Fruit fly (Drosophila melanogaster) whole organism, prepupa: ENCODE data around the gene Task6.

Source experiments
- CG11294 ChIP-seq: fragments of 200-800 bp; sonication (Bioruptor generic); IDR thresholded peaks from 2 replicates; pipeline ENCODE4 v1.3.6; 2022; ENCODE audit warnings: missing biosample characterization, missing genetic modification characterization
- CG11762 ChIP-seq: fragments of 200-800 bp; sonication (Bioruptor generic); optimal IDR thresholded peaks from 3 replicates; lab custom pipeline; 2016; ENCODE audit warnings: missing biosample characterization, missing genetic modification characterization; ENCODE audit not compliant: insufficient read depth
- CG11902 ChIP-seq: fragments of 200-800 bp; sonication (Bioruptor generic); optimal IDR thresholded peaks from 3 replicates; lab custom pipeline; 2016; ENCODE audit warnings: missing biosample characterization, missing genetic modification characterization
- CG1621 ChIP-seq: fragments of 200-800 bp; sonication (Bioruptor generic); optimal IDR thresholded peaks from 3 replicates; lab custom pipeline; 2018; ENCODE audit warnings: missing biosample characterization, mild to moderate bottlenecking, missing genetic modification characterization
- CG16779 ChIP-seq: fragments of 200-800 bp; sonication (Bioruptor generic); optimal IDR thresholded peaks from 3 replicates; lab custom pipeline; 2017; ENCODE audit warnings: missing biosample characterization, mild to moderate bottlenecking, missing genetic modification characterization
- CG3032 ChIP-seq: fragments of 200-800 bp; optimal IDR thresholded peaks from 2 replicates; lab custom pipeline; 2019; ENCODE audit warnings: missing biosample characterization, mild to moderate bottlenecking, missing genetic modification characterization, moderate library complexity
- CG31627 ChIP-seq: fragments of 200-800 bp; sonication (Bioruptor generic); optimal IDR thresholded peaks from 3 replicates; lab custom pipeline; 2016; ENCODE audit warnings: missing biosample characterization, missing genetic modification characterization
- CG32006 ChIP-seq: fragments of 200-800 bp; sonication (Bioruptor generic); optimal IDR thresholded peaks from 3 replicates; lab custom pipeline; 2017; ENCODE audit warnings: missing biosample characterization, mild to moderate bottlenecking, missing genetic modification characterization
- CG34406 ChIP-seq: fragments of 200-800 bp; sonication (Bioruptor generic); optimal IDR thresholded peaks from 3 replicates; lab custom pipeline; 2016; ENCODE audit warnings: missing biosample characterization, missing genetic modification characterization
- CG3919 ChIP-seq: fragments of 200-800 bp; sonication (Bioruptor generic); optimal IDR thresholded peaks from 3 replicates; lab custom pipeline; 2016; ENCODE audit warnings: missing biosample characterization, missing genetic modification characterization
- CG6163 ChIP-seq: fragments of 200-800 bp; sonication (Bioruptor generic); IDR thresholded peaks from 3 replicates; pipeline ENCODE4 v1.3.6; 2022; ENCODE audit warnings: missing biosample characterization, missing genetic modification characterization
- CG6276 ChIP-seq: fragments of 200-800 bp; sonication (Bioruptor generic); optimal IDR thresholded peaks from 2 replicates; lab custom pipeline; 2017; ENCODE audit warnings: missing biosample characterization, mild to moderate bottlenecking, missing genetic modification characterization
- CG6792 ChIP-seq: fragments of 200-800 bp; sonication (Bioruptor generic); optimal IDR thresholded peaks from 3 replicates; lab custom pipeline; 2016; ENCODE audit warnings: missing biosample characterization, missing genetic modification characterization
- CG6854 ChIP-seq: fragments of 200-800 bp; sonication (Bioruptor generic); optimal IDR thresholded peaks from 2 replicates; lab custom pipeline; 2017; ENCODE audit warnings: missing biosample characterization, mild to moderate bottlenecking, missing genetic modification characterization
- CG8119 ChIP-seq: fragments of 200-800 bp; sonication (Bioruptor generic); IDR thresholded peaks from 3 replicates; pipeline ENCODE4 v1.3.6; 2022; ENCODE audit warnings: missing biosample characterization, missing genetic modification characterization
- CG8319 ChIP-seq: fragments of 200-800 bp; sonication (Bioruptor generic); optimal IDR thresholded peaks from 3 replicates; lab custom pipeline; 2016; ENCODE audit warnings: missing biosample characterization, missing genetic modification characterization
- CG9139 ChIP-seq: fragments of 200-800 bp; sonication (Bioruptor generic); optimal IDR thresholded peaks from 3 replicates; lab custom pipeline; 2017; ENCODE audit warnings: missing biosample characterization, mild to moderate bottlenecking, missing genetic modification characterization
- Eip93F ChIP-seq: fragments of 200-800 bp; sonication (Bioruptor generic); optimal IDR thresholded peaks from 2 replicates; lab custom pipeline; 2016; ENCODE audit warnings: missing biosample characterization, mild to moderate bottlenecking, missing genetic modification characterization
- Ets21C ChIP-seq: fragments of 200-800 bp; sonication (Bioruptor generic); optimal IDR thresholded peaks from 3 replicates; lab custom pipeline; 2016; ENCODE audit warnings: missing biosample characterization, missing genetic modification characterization
- Ets96B ChIP-seq: fragments of 200-800 bp; optimal IDR thresholded peaks from 2 replicates; lab custom pipeline; 2019; ENCODE audit warnings: missing biosample characterization, mild to moderate bottlenecking, missing genetic modification characterization, moderate library complexity
- Hr4 ChIP-seq: fragments of 200-800 bp; sonication (Bioruptor generic); optimal IDR thresholded peaks from 3 replicates; lab custom pipeline; 2016; ENCODE audit warnings: missing biosample characterization, missing genetic modification characterization
- Lpt ChIP-seq: fragments of 200-800 bp; sonication (Bioruptor generic); optimal IDR thresholded peaks from 3 replicates; lab custom pipeline; 2016; ENCODE audit warnings: missing biosample characterization, missing genetic modification characterization
- Met ChIP-seq: fragments of 200-800 bp; sonication (Bioruptor generic); optimal IDR thresholded peaks from 3 replicates; lab custom pipeline; 2016; ENCODE audit warnings: missing biosample characterization, missing genetic modification characterization
- OdsH ChIP-seq: fragments of 200-800 bp; sonication (Bioruptor generic); optimal IDR thresholded peaks from 3 replicates; lab custom pipeline; 2016; ENCODE audit warnings: missing biosample characterization, missing genetic modification characterization
- Sox102F ChIP-seq: fragments of 200-800 bp; sonication (Bioruptor generic); optimal IDR thresholded peaks from 2 replicates; lab custom pipeline; 2016; ENCODE audit warnings: missing biosample characterization, mild to moderate bottlenecking, missing genetic modification characterization
- Sox15 ChIP-seq: fragments of 200-800 bp; sonication (Bioruptor generic); optimal IDR thresholded peaks from 3 replicates; lab custom pipeline; 2016; ENCODE audit warnings: missing biosample characterization, missing genetic modification characterization
- acj6 ChIP-seq: fragments of 200-800 bp; sonication (Bioruptor generic); optimal IDR thresholded peaks from 3 replicates; lab custom pipeline; 2016; ENCODE audit warnings: missing biosample characterization, missing genetic modification characterization
- dac ChIP-seq: fragments of 200-800 bp; sonication (Bioruptor generic); optimal IDR thresholded peaks from 2 replicates; lab custom pipeline; 2017; ENCODE audit warnings: missing biosample characterization, mild to moderate bottlenecking, missing genetic modification characterization
- eg ChIP-seq: fragments of 200-800 bp; sonication (Bioruptor generic); IDR thresholded peaks from 3 replicates; pipeline ENCODE4 v1.3.6; 2022; ENCODE audit warnings: missing biosample characterization, missing genetic modification characterization
- esn ChIP-seq: fragments of 200-800 bp; sonication (Bioruptor generic); optimal IDR thresholded peaks from 2 replicates; lab custom pipeline; 2016; ENCODE audit warnings: missing biosample characterization, mild to moderate bottlenecking, missing genetic modification characterization, moderate library complexity
- fkh ChIP-seq: fragments of 200-800 bp; sonication (Bioruptor generic); optimal IDR thresholded peaks from 3 replicates; lab custom pipeline; 2017; ENCODE audit warnings: missing biosample characterization, mild to moderate bottlenecking, missing genetic modification characterization, moderate library complexity
- net ChIP-seq: fragments of 200-800 bp; sonication (Bioruptor generic); optimal IDR thresholded peaks from 3 replicates; lab custom pipeline; 2016; ENCODE audit warnings: missing biosample characterization, missing genetic modification characterization
- ss ChIP-seq, 2 experiments: fragments of 200-800 bp; sonication (Bioruptor generic); optimal IDR thresholded peaks; 2 replicates in 1 of 2; 3 replicates in 1 of 2; lab custom pipeline; 2017 to 2018; ENCODE audit warnings: mild to moderate bottlenecking in 2 of 2, missing biosample characterization in 2 of 2, missing genetic modification characterization in 2 of 2, moderate library complexity in 1 of 2
- svp ChIP-seq: fragments of 200-800 bp; sonication (Bioruptor generic); peaks from one replicate; lab custom pipeline; 2016; ENCODE audit warnings: missing biosample characterization, missing genetic modification characterization

Task6 gene

DNA sequence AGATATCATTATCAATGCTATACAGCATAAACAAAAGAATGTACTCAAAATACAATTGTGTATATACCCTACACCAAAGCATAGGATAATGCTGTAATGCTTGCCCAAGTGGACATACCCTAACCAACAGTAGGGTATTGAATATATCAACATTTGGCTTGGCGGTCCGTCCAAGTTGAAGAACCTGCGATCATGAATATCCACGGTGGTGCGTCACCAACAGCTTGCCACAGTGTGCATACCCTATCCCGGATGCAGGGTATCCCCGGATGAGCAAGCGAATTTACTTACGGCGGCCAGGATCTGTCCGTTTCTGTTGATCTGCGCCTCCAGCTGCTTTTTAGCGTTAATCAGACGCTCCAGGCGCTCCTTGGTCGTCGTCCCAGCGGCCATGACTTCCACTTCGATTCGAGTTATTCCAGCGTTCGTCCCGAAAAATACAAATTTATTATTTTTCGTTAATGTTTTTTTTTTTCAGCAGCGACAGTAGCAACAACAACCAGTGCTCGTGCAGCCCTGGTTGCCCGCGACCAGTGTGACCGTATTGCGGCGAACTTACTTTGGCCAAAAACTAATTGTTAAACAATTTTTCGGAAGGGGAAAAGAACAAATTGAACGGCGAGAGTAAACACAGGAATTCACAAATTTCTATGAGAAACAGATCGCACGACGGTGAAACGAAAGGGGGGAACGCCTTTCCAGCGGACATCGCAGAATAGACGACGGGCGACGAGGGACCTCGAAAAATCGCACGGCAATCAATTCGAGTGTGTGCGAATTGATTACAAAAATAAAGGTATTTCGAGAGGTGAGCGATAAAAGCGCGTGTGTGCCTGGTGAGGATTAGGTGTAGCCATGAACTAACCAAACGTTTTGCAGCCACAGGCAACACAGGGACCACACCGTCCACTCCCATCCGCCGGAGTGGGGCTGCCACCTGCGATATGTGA, 2.1 kb upstream of the Task6 start, which contains the start of the genes Lkb1 and CG9588 (continued):
- TF ChIP-seq Eip93F (GFP tag; lab: Kevin White, UChicago), result no peak
- TF ChIP-seq esn (GFP tag; lab: Kevin White, UChicago), result peak; percentile 83
- peak; percentile 30 for TF ChIP-seq Lpt (GFP tag; lab: Kevin White, UChicago)
- TF ChIP-seq Sox102F (GFP tag; lab: Kevin White, UChicago), result peak; percentile 71
- peak; percentile 62 for TF ChIP-seq CG11902 (GFP tag; lab: Kevin White, UChicago)
- peak; percentile 19 to 51 for TF ChIP-seq ss (GFP tag; optimal IDR thresholded peaks at IDR 0.05; lab: Kevin White, UChicago)
- no peak for TF ChIP-seq CG9139 (GFP tag; lab: Kevin White, UChicago)
- peak; percentile 88 for TF ChIP-seq Hr4 (GFP tag; lab: Kevin White, UChicago)
- TF ChIP-seq CG11762 (GFP tag; lab: Kevin White, UChicago), result peak; percentile 19
- TF ChIP-seq Ets21C (GFP tag; lab: Kevin White, UChicago), result peak; percentile 63
- TF ChIP-seq CG3032, result peak; percentile 59
- peak; percentile 10 for TF ChIP-seq CG6276 (GFP tag; lab: Kevin White, UChicago)
- TF ChIP-seq CG1621 (tag; lab: Kevin White, UChicago), result peak; percentile 85
- TF ChIP-seq acj6 (GFP tag; lab: Kevin White, UChicago), result peak; percentile 69
- peak; percentile 79 for TF ChIP-seq CG11294
- TF ChIP-seq CG16779 (tag; lab: Kevin White, UChicago), result no peak
- peak; percentile 84 for TF ChIP-seq svp

DNA sequence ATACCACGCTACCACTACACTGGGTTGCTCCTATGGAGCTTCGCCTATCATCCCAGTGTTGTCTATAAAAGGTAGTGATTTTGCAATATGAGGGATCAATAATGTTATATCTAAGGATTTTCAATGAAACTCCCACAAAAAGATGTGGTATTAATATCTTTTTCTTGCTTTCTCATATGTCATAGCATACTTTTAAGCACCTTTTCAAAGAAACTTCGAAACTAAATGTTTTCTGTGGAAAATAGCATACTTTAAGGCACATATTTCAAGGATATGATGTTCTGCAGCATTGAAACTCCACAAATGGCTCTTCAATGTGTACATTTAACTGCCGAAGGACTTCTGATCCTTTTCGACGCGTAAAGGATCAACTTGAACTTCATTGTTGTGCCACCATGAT, 1.4 kb downstream of the Task6 start:
- TF ChIP-seq Hr4 (GFP tag; lab: Kevin White, UChicago) (no peak), CG6163 (GFP tag; lab: Robert Waterston, UW) (no peak), CG1621 (tag; lab: Kevin White, UChicago) (no peak), CG6792 (GFP tag; lab: Kevin White, UChicago) (no peak), eg (GFP tag; lab: Robert Waterston, UW) (no peak), Ets21C (GFP tag; lab: Kevin White, UChicago) (no peak), Eip93F (GFP tag; lab: Kevin White, UChicago) (no peak), Sox15 (GFP tag; lab: Kevin White, UChicago) (no peak), CG32006 (GFP tag; lab: Kevin White, UChicago) (no peak), Met (GFP tag; lab: Kevin White, UChicago) (no peak), Ets96B (tag; lab: Kevin White, UChicago) (no peak), CG16779 (tag; lab: Kevin White, UChicago) (no peak), CG6276 (GFP tag; lab: Kevin White, UChicago) (no peak), OdsH (GFP tag; lab: Kevin White, UChicago) (no peak), CG6854 (no peak), dac (GFP tag; lab: Kevin White, UChicago) (no peak)

DNA sequence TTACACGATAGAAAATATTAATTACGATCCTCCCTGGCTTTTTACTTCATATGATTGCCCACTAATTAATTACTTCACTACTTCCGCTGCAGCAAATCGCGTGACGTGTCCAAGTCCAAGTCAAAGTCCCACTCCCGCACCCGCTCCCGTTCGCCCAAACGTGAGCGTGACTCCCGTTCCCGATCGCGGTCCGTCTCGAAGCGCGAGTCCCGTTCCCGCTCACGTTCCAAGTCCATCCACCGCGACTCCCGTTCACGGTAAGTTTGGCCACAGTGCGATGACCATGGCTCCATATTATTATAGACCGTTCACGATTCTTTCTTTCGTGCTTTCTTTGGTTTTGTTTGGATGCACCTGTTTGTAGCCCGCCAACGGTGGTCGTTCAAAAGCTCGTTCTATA, 8.3 kb downstream of the Task6 start:
- no peak for TF ChIP-seq OdsH (GFP tag; lab: Kevin White, UChicago)
- TF ChIP-seq CG9139 (GFP tag; lab: Kevin White, UChicago), result no peak
- TF ChIP-seq CG3919 (GFP tag; lab: Kevin White, UChicago), result no peak
- no peak for TF ChIP-seq CG6276 (GFP tag; lab: Kevin White, UChicago)
- no peak for TF ChIP-seq CG11294
- TF ChIP-seq acj6 (GFP tag; lab: Kevin White, UChicago), result no peak
- no peak for TF ChIP-seq dac (GFP tag; lab: Kevin White, UChicago)
- TF ChIP-seq CG6792 (GFP tag; lab: Kevin White, UChicago), result no peak
- no peak for TF ChIP-seq CG8119
- TF ChIP-seq CG8319, result no peak

DNA sequence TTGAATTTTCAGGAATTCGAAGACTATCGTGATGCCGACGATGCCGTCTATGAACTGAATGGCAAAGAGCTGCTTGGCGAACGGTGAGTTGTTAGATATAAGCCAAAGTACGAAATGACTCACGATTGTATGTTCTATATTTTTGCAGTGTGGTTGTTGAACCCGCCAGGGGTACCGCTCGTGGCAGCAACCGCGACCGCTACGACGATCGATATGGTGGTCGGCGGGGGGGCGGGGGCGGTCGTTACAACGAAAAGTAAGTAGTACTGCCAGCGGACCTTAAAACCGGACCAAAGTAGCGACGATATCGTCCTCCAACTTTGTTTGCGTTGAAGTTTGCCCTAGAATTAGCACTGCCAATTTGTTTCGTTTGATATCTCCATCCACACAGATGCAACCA, 12.2 kb downstream of the Task6 start:
- TF ChIP-seq CG1621 (tag; lab: Kevin White, UChicago), result no peak
- no peak for TF ChIP-seq CG34406 (GFP tag; lab: Kevin White, UChicago)
- no peak for TF ChIP-seq CG11762 (GFP tag; lab: Kevin White, UChicago)
- no peak for TF ChIP-seq Eip93F (GFP tag; lab: Kevin White, UChicago)
- no peak for TF ChIP-seq Sox102F (GFP tag; lab: Kevin White, UChicago)
- TF ChIP-seq CG6854, result no peak
- no peak for TF ChIP-seq Lpt (GFP tag; lab: Kevin White, UChicago)
- TF ChIP-seq eg (GFP tag; lab: Robert Waterston, UW), result no peak
- no peak for TF ChIP-seq CG6792 (GFP tag; lab: Kevin White, UChicago)
- no peak for TF ChIP-seq Ets96B (tag; lab: Kevin White, UChicago)
- TF ChIP-seq CG6163 (GFP tag; lab: Robert Waterston, UW), result no peak
- no peak for TF ChIP-seq fkh
- TF ChIP-seq OdsH (GFP tag; lab: Kevin White, UChicago), result no peak
- no peak for TF ChIP-seq CG31627 (GFP tag; lab: Kevin White, UChicago)
- TF ChIP-seq net (GFP tag; lab: Kevin White, UChicago), result no peak
- TF ChIP-seq, all 60 proteins: peak for 0
